Worm (Caenorhabditis elegans): ENCODE measurements around the gene sqv-6.

Gene sqv-6

DNA sequence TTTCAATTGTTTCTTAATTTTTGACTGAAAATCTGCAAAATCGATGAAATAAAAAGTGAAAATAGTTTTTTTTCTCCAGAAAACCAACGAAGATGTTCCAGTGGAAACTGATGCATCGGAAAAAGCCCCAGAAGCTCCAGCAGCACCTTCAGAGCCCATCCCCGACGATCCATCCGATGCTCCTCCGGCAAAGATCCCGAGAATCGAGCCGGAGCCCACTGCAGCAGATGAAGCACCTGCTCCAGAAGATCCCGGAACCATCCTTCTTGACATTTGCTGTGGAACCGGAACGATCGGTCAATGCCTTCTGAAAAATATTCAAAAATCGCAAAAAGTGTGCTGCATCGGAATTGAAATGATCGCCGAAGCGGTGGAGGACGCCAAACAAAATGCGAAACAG, 55.9 kb downstream of the sqv-6 start:
- TF ChIP-seq aly-1 (tag; optimal IDR thresholded peaks at IDR 0.05) (no peak), tbx-37 (GFP tag; conservative IDR thresholded peaks at IDR 0.05) (no peak), flt-1 (GFP tag; IDR thresholded peaks at IDR 0.05) (no peak), ceh-13 (GFP tag; optimal IDR thresholded peaks at IDR 0.05) (no peak), ets-7 (tag; optimal IDR thresholded peaks at IDR 0.05) (no peak), scrt-1 (GFP tag; IDR thresholded peaks at IDR 0.05) (no peak), pes-1 (GFP tag; IDR thresholded peaks at IDR 0.05) (no peak), ama-1 (optimal IDR thresholded peaks at IDR 0.05) (no peak), B0310.2 (tag; optimal IDR thresholded peaks at IDR 0.05) (no peak), hnd-1 (tag; optimal IDR thresholded peaks at IDR 0.05) (no peak), hmg-4 (GFP tag; optimal IDR thresholded peaks at IDR 0.05) (no peak), tra-4 (tag; optimal IDR thresholded peaks at IDR 0.05) (no peak)

DNA sequence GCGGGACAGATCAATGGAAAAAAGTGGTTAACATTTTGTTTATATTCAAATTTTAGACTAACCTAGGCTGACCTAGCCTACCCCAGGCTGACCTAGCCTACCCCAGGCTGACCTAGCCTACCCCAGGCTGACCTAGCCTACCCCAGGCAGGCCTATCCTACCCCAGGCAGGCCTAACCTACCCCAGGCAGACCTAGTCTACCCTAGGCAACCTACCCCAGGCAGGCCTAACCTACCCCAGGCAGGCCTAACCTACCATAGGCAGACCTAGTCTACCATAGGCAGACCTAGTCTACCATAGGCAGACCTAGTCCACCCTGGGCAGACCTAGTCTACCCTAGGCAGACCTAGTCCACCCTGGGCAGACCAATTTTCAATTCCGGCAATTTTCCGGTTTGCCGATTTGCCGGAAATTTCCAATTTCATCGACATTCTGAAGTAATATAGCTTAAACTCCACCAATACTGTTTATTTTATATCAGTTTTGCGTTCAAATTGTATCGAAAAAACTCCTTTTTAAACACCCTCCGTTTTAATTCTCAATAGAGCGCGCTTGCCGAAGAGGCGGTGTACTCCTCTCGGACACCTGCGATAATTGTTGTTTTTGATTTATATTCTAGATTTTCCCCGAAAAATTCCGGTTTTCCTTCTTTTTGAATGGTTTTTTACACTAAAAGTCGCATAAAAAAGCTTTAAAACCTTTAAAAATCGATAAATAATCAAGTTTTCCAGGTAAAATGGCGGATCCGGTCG, 60.2 kb downstream of the sqv-6 start, which contains the start of gene trm-2A:
TSS of gene trm-2A (plus strand) at position 732 of the 752 bp plus-strand sequence.
- no peak for TF ChIP-seq B0310.2 (tag; optimal IDR thresholded peaks at IDR 0.05)
- peak; percentile 62 for TF ChIP-seq F13C5.2 (tag; optimal IDR thresholded peaks at IDR 0.05)

DNA sequence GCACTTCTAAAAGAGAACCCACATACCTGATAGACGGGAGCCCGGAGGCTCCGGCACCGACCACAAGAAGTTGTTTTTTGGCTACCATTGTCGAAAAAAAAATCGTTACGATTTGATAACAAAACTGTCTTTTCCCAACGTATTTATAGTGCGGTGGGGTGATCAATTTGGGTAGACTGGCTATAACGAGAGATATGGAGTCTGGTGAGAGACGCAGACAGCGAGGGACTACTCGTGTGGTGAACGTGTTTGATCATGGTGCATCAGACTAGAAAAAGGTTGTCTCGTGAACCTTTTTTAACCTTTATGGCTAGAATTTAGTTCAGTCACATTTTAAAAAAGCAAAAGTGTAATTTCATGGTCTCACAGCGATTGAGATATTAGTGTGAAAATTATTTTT, 61.1 kb downstream of the sqv-6 start, which contains the start of gene fmo-5:
TSS of gene fmo-5 (minus strand) at position 206 of the 400 bp plus-strand sequence.
- no peak for TF ChIP-seq scrt-1 (GFP tag; IDR thresholded peaks at IDR 0.05)
- TF ChIP-seq F13C5.2 (tag; optimal IDR thresholded peaks at IDR 0.05), result no peak
- no peak for TF ChIP-seq hnd-1 (tag; optimal IDR thresholded peaks at IDR 0.05)
- TF ChIP-seq hmbx-1 (tag; optimal IDR thresholded peaks at IDR 0.05), result no peak
